Worm (Caenorhabditis elegans) whole organism, L4 larva: Measurements from ENCODE around the gene Y22D7AL.11.

ENCODE experiments used
- ZK546.5 ChIP-seq, 2 experiments: sonication (generic microtip); optimal IDR thresholded peaks; 2 replicates each; lab custom pipeline; 2017; ENCODE audit warnings: missing biosample characterization in 2 of 2, missing genetic modification characterization in 2 of 2
- mdl-1 ChIP-seq, 2 experiments: fragments of 150-350 bp in 1 of 2; sonication (generic microtip) in 1 of 2; optimal IDR thresholded peaks; 2 replicates each; lab custom pipeline; 2014 to 2017; ENCODE audit warnings: missing biosample characterization in 2 of 2, missing genetic modification characterization in 2 of 2
- nhr-237 ChIP-seq: sonication (generic microtip); optimal IDR thresholded peaks from 2 replicates; lab custom pipeline; 2017; ENCODE audit warnings: missing biosample characterization, missing genetic modification characterization
- nhr-28 ChIP-seq: fragments of 150-350 bp; optimal IDR thresholded peaks from 2 replicates; lab custom pipeline; 2014; ENCODE audit warnings: missing biosample characterization, missing genetic modification characterization
- snpc-4 ChIP-seq: fragments of 150-350 bp; optimal IDR thresholded peaks from 2 replicates; lab custom pipeline; 2014; ENCODE audit warnings: missing biosample characterization, missing genetic modification characterization

DNA sequence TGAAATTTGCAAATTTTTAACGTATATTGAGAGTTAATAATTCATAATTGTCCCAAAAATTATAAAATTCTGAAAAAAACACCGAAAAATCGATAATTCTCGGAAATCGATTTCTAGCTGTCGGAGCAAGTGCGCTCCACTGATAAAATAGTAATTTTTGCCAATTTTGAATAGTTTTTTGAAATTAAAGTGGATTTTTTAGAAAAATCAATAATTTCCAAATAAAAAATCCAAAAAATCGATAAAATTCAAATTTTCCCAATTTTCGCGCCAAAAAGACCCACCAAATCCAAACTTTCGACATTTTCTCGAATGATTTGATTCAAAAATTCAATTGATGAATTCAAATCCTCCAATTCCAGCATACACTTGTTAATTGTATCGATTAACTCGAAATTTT is 23.2 kb downstream of the Y22D7AL.11 start:
- TF ChIP-seq ZK546.5 (tag; optimal IDR thresholded peaks at IDR 0.05; lab: Kevin White, UChicago) (no peak), mdl-1 (tag; optimal IDR thresholded peaks at IDR 0.05; lab: Kevin White, UChicago) (no peak), nhr-237 (tag; lab: Kevin White, UChicago) (no peak), nhr-28 (no peak), snpc-4 (tag; lab: Kevin White, UChicago) (no peak)
